Worm (Caenorhabditis elegans) whole organism, midembryonic: Measurements from ENCODE around the gene F23B12.1.

Source experiments
- T22C8.4 ChIP-seq: fragments of 200-800 bp; sonication (Bioruptor generic); IDR thresholded peaks from 2 replicates; pipeline ENCODE4 v1.3.6; 2022; ENCODE audit warnings: missing genetic modification characterization, missing compliant biosample characterization
- ref-1 ChIP-seq: fragments of 200-800 bp; sonication (Bioruptor generic); conservative IDR thresholded peaks from 2 replicates; pipeline ENCODE4 v1.3.6; 2022; ENCODE audit warnings: missing genetic modification reagents, missing genetic modification characterization, missing compliant biosample characterization
- ztf-29 ChIP-seq: fragments of 200-800 bp; sonication (Bioruptor generic); IDR thresholded peaks from 2 replicates; pipeline ENCODE4 v1.3.6; 2022; ENCODE audit warnings: missing genetic modification reagents, missing genetic modification characterization, missing compliant biosample characterization

DNA sequence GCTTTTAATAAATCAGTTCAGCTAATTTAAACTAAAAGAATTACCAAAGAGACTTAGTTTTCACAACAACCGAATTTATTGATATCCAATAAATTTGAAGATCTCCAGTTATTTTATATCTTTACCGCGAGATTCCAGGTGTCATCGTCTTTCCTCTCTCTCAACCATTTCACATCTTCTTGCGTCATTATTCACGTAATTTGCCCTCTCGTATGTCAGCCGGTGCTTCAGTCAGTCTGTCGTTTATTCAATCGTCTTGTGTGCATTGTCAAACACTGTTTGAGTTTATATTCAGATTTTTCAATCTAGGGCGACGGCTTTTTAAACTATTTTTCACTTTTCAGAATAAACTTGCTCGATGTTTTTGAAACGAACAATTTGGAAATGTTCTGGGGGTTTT lies 8.4 kb downstream of the F23B12.1 start:
- TF ChIP-seq ref-1 (GFP tag; lab: Robert Waterston, UW): no peak
- no peak for TF ChIP-seq T22C8.4 (GFP tag; lab: Robert Waterston, UW)
- no peak for TF ChIP-seq ztf-29 (GFP tag; lab: Robert Waterston, UW)
